Worm (Caenorhabditis elegans) whole organism, L1 larva: ENCODE data around the gene ztf-28.
A peak's percentile ranks its signal among the peaks of the same experiment; 100 is the strongest.

Experiments used
- C04F5.9 ChIP-seq: sonication (generic microtip); optimal IDR thresholded peaks from 2 replicates; lab custom pipeline; 2016; ENCODE audit warnings: missing genetic modification characterization, missing compliant biosample characterization
- C16A3.4 ChIP-seq: fragments of 150-350 bp; optimal IDR thresholded peaks from 2 replicates; lab custom pipeline; 2014; ENCODE audit warnings: missing biosample characterization, missing genetic modification characterization
- C34B4.2 ChIP-seq: sonication (generic microtip); optimal IDR thresholded peaks from 2 replicates; lab custom pipeline; 2017; ENCODE audit warnings: mild to moderate bottlenecking, missing genetic modification characterization, missing compliant biosample characterization
- F16B12.6 ChIP-seq: fragments of 150-350 bp; optimal IDR thresholded peaks from 2 replicates; lab custom pipeline; 2014; ENCODE audit warnings: missing biosample characterization, missing genetic modification characterization
- aha-1 ChIP-seq: fragments of 150-350 bp; optimal IDR thresholded peaks from 2 replicates; lab custom pipeline; 2014; ENCODE audit warnings: missing biosample characterization, missing genetic modification characterization
- alr-1 ChIP-seq: fragments of 200-800 bp; sonication (Bioruptor generic); optimal IDR thresholded peaks from 2 replicates; lab custom pipeline; 2018; ENCODE audit warnings: borderline replicate concordance, mild to moderate bottlenecking, missing genetic modification characterization, missing compliant biosample characterization
- aly-2 ChIP-seq: fragments of 150-350 bp; optimal IDR thresholded peaks from 2 replicates; lab custom pipeline; 2014; ENCODE audit warnings: missing biosample characterization, missing genetic modification characterization
- ceh-82 ChIP-seq, 3 experiments: fragments of 150-350 bp in 1 of 3; sonication (generic microtip) in 2 of 3; optimal IDR thresholded peaks; 2 replicates each; lab custom pipeline; 2014 to 2017; ENCODE audit warnings: missing biosample characterization in 3 of 3, missing genetic modification characterization in 3 of 3
- ceh-88 ChIP-seq: fragments of 200-800 bp; sonication (Bioruptor generic); IDR thresholded peaks from 2 replicates; pipeline ENCODE4 v1.3.6; 2022; ENCODE audit warnings: missing genetic modification characterization, missing compliant biosample characterization
- ceh-90 ChIP-seq: sonication (generic microtip); optimal IDR thresholded peaks from 2 replicates; lab custom pipeline; 2016; ENCODE audit warnings: missing genetic modification characterization, missing compliant biosample characterization
- ces-1 ChIP-seq: fragments of 150-350 bp; optimal IDR thresholded peaks from 2 replicates; lab custom pipeline; 2014; ENCODE audit warnings: missing biosample characterization, missing genetic modification reagents, missing genetic modification characterization
- dpl-1 ChIP-seq, 3 experiments: fragments of 150-350 bp in 2 of 3; sonication (generic microtip) in 1 of 3; optimal IDR thresholded peaks; 2 replicates each; lab custom pipeline; 2014 to 2017; ENCODE audit warnings: missing biosample characterization in 3 of 3, missing genetic modification characterization in 3 of 3, missing genetic modification reagents in 3 of 3
- dsc-1 ChIP-seq: sonication (generic microtip); optimal IDR thresholded peaks from 2 replicates; lab custom pipeline; 2016; ENCODE audit warnings: mild to moderate bottlenecking, missing genetic modification characterization, missing compliant biosample characterization
- efl-3 ChIP-seq: fragments of 200-800 bp; sonication (Bioruptor generic); optimal IDR thresholded peaks from 2 replicates; lab custom pipeline; 2018; ENCODE audit warnings: mild to moderate bottlenecking, missing genetic modification characterization, missing compliant biosample characterization
- egl-13 ChIP-seq: sonication (generic microtip); optimal IDR thresholded peaks from 2 replicates; lab custom pipeline; 2016; ENCODE audit warnings: missing genotype, missing genetic modification reagents, missing genetic modification characterization, missing compliant biosample characterization
- egl-27 ChIP-seq, 2 experiments: fragments of 150-350 bp in 1 of 2; sonication (generic microtip); optimal IDR thresholded peaks; 3 replicates each; lab custom pipeline; 2017 to 2018; ENCODE audit warnings: missing biosample characterization in 2 of 2, missing genetic modification characterization in 2 of 2, missing genetic modification reagents in 2 of 2
- elt-2 ChIP-seq: sonication (generic microtip); optimal IDR thresholded peaks from 2 replicates; lab custom pipeline; 2016; ENCODE audit warnings: missing genetic modification characterization, mild to moderate bottlenecking, inconsistent platforms, missing compliant biosample characterization, missing genetic modification reagents
- fkh-4 ChIP-seq: sonication (generic microtip); optimal IDR thresholded peaks from 2 replicates; lab custom pipeline; 2016; ENCODE audit warnings: missing compliant biosample characterization, missing genetic modification characterization, borderline replicate concordance
- fos-1 ChIP-seq: fragments of 150-350 bp; optimal IDR thresholded peaks from 2 replicates; lab custom pipeline; 2014; ENCODE audit warnings: missing biosample characterization, missing genetic modification characterization
- grh-1 ChIP-seq: fragments of 200-800 bp; sonication (Bioruptor generic); IDR thresholded peaks from 2 replicates; pipeline ENCODE4 v1.3.6; 2022; ENCODE audit warnings: missing genetic modification reagents, missing genetic modification characterization, missing compliant biosample characterization
- hlh-17 ChIP-seq: fragments of 200-800 bp; sonication (Bioruptor generic); optimal IDR thresholded peaks from 2 replicates; lab custom pipeline; 2018; ENCODE audit warnings: missing genetic modification characterization, mild to moderate bottlenecking, missing compliant biosample characterization, moderate library complexity, borderline replicate concordance
- hpl-2 ChIP-seq: fragments of 150-350 bp; optimal IDR thresholded peaks from 2 replicates; lab custom pipeline; 2014; ENCODE audit warnings: missing biosample characterization, missing genetic modification reagents, missing genetic modification characterization
- irx-1 ChIP-seq: sonication (generic microtip); optimal IDR thresholded peaks from 2 replicates; lab custom pipeline; 2016; ENCODE audit warnings: missing genetic modification characterization, missing compliant biosample characterization
- isw-1 ChIP-seq: fragments of 200-800 bp; sonication (Bioruptor generic); IDR thresholded peaks from 2 replicates; pipeline ENCODE4 v1.3.6; 2022; ENCODE audit warnings: missing genetic modification characterization, missing compliant biosample characterization
- jun-1 ChIP-seq: fragments of 150-350 bp; optimal IDR thresholded peaks from 2 replicates; lab custom pipeline; 2014; ENCODE audit warnings: missing biosample characterization, missing genetic modification reagents, missing genetic modification characterization
- lin-13 ChIP-seq: fragments of 150-350 bp; optimal IDR thresholded peaks from 2 replicates; lab custom pipeline; 2014; ENCODE audit warnings: missing biosample characterization, missing genetic modification reagents, missing genetic modification characterization
- lin-14 ChIP-seq: fragments of 200-800 bp; sonication (Bioruptor generic); optimal IDR thresholded peaks from 2 replicates; lab custom pipeline; 2018; ENCODE audit warnings: mild to moderate bottlenecking, missing genetic modification characterization, moderate library complexity, missing compliant biosample characterization
- lin-35 ChIP-seq, 2 experiments: fragments of 150-350 bp; optimal IDR thresholded peaks; 2 replicates each; lab custom pipeline; 2014; ENCODE audit warnings: missing biosample characterization in 2 of 2, missing genetic modification characterization in 2 of 2, missing genetic modification reagents in 2 of 2
- lin-39 ChIP-seq: fragments of 150-350 bp; optimal IDR thresholded peaks from 2 replicates; lab custom pipeline; 2014; ENCODE audit warnings: missing biosample characterization, missing genetic modification reagents, missing genetic modification characterization
- lir-3 ChIP-seq: sonication (generic microtip); optimal IDR thresholded peaks from 2 replicates; lab custom pipeline; 2016; ENCODE audit warnings: mild to moderate bottlenecking, missing genetic modification characterization, moderate library complexity, missing compliant biosample characterization; ENCODE audit not compliant: poor library complexity
- lsy-2 ChIP-seq, 2 experiments: fragments of 150-350 bp; optimal IDR thresholded peaks; 2 replicates each; lab custom pipeline; 2014; ENCODE audit warnings: missing biosample characterization in 2 of 2, missing genetic modification characterization in 2 of 2
- mab-9 ChIP-seq: fragments of 200-800 bp; sonication (Bioruptor generic); IDR thresholded peaks from 2 replicates; pipeline ENCODE4 v1.3.6; 2022; ENCODE audit warnings: missing genetic modification reagents, missing genetic modification characterization, missing compliant biosample characterization
- mef-2 ChIP-seq: fragments of 150-350 bp; optimal IDR thresholded peaks from 2 replicates; lab custom pipeline; 2014; ENCODE audit warnings: missing biosample characterization, missing genetic modification characterization
- mep-1 ChIP-seq: fragments of 150-350 bp; optimal IDR thresholded peaks from 2 replicates; lab custom pipeline; 2014; ENCODE audit warnings: missing biosample characterization, missing genetic modification characterization
- nhr-11 ChIP-seq: fragments of 150-350 bp; optimal IDR thresholded peaks from 2 replicates; lab custom pipeline; 2014; ENCODE audit warnings: missing biosample characterization, missing genetic modification characterization
- nhr-20 ChIP-seq: sonication (generic microtip); optimal IDR thresholded peaks from 2 replicates; lab custom pipeline; 2016; ENCODE audit warnings: mild to moderate bottlenecking, missing genetic modification characterization, missing compliant biosample characterization
- nhr-28 ChIP-seq: fragments of 150-350 bp; optimal IDR thresholded peaks from 2 replicates; lab custom pipeline; 2014; ENCODE audit warnings: missing biosample characterization, missing genetic modification characterization
- nhr-47 ChIP-seq: sonication (generic microtip); optimal IDR thresholded peaks from 2 replicates; lab custom pipeline; 2016; ENCODE audit warnings: mild to moderate bottlenecking, missing genetic modification characterization, moderate library complexity, missing compliant biosample characterization
- nhr-71 ChIP-seq: sonication (generic microtip); optimal IDR thresholded peaks from 2 replicates; lab custom pipeline; 2016; ENCODE audit warnings: mild to moderate bottlenecking, missing genetic modification characterization, moderate library complexity, missing compliant biosample characterization
- nhr-77 ChIP-seq: fragments of 150-350 bp; optimal IDR thresholded peaks from 2 replicates; lab custom pipeline; 2014; ENCODE audit warnings: missing biosample characterization, missing genetic modification characterization
- pag-3 ChIP-seq: sonication (generic microtip); optimal IDR thresholded peaks from 2 replicates; lab custom pipeline; 2017; ENCODE audit warnings: missing genetic modification characterization, mild to moderate bottlenecking, missing compliant biosample characterization, antibody characterized with exemption, borderline replicate concordance; ENCODE audit not compliant: insufficient read depth
- pqm-1 ChIP-seq: sonication (generic microtip); optimal IDR thresholded peaks from 3 replicates; lab custom pipeline; 2017; ENCODE audit warnings: missing biosample characterization, missing genetic modification characterization
- rnt-1 ChIP-seq: sonication (generic microtip); optimal IDR thresholded peaks from 2 replicates; lab custom pipeline; 2016; ENCODE audit warnings: mild to moderate bottlenecking, missing genetic modification characterization, moderate library complexity, missing compliant biosample characterization
- snpc-4 ChIP-seq: fragments of 150-350 bp; optimal IDR thresholded peaks from 2 replicates; lab custom pipeline; 2014; ENCODE audit warnings: missing biosample characterization, missing genetic modification characterization
- snu-23 ChIP-seq: sonication (generic microtip); optimal IDR thresholded peaks from 2 replicates; lab custom pipeline; 2016; ENCODE audit warnings: missing genetic modification characterization, missing compliant biosample characterization
- sox-4 ChIP-seq: sonication (generic microtip); optimal IDR thresholded peaks from 2 replicates; lab custom pipeline; 2016; ENCODE audit warnings: missing genetic modification characterization, missing compliant biosample characterization
- sup-37 ChIP-seq: fragments of 200-800 bp; sonication (Bioruptor generic); optimal IDR thresholded peaks from 2 replicates; lab custom pipeline; 2018; ENCODE audit warnings: mild to moderate bottlenecking, missing genetic modification characterization, missing compliant biosample characterization
- tbx-2 ChIP-seq: sonication (generic microtip); optimal IDR thresholded peaks from 2 replicates; lab custom pipeline; 2016; ENCODE audit warnings: missing genetic modification characterization, missing compliant biosample characterization
- tlp-1 ChIP-seq: fragments of 150-350 bp; optimal IDR thresholded peaks from 2 replicates; lab custom pipeline; 2014; ENCODE audit warnings: missing biosample characterization, missing genetic modification characterization
- unc-30 ChIP-seq: sonication (generic microtip); optimal IDR thresholded peaks from 2 replicates; lab custom pipeline; 2017; ENCODE audit warnings: missing biosample characterization, missing genetic modification characterization
- unc-86 ChIP-seq: sonication (generic microtip); optimal IDR thresholded peaks from 2 replicates; lab custom pipeline; 2016; ENCODE audit warnings: missing genetic modification characterization, missing compliant biosample characterization
- ztf-11 ChIP-seq, 2 experiments: sonication (generic microtip); optimal IDR thresholded peaks; 2 replicates each; lab custom pipeline; 2016 to 2017; ENCODE audit warnings: missing genetic modification characterization in 2 of 2, missing biosample characterization in 1 of 2, missing compliant biosample characterization in 1 of 2
- ztf-4 ChIP-seq: fragments of 150-350 bp; optimal IDR thresholded peaks from 2 replicates; lab custom pipeline; 2014; ENCODE audit warnings: missing biosample characterization, missing genetic modification characterization

Gene ztf-28

ce11 chrV:2133512-2133911, 43.0 kb downstream of the ztf-28 start (continued):
- no peak for TF ChIP-seq alr-1 (tag; lab: Kevin White, UChicago)
- TF ChIP-seq aly-2: no peak
- peak; percentile 2 for TF ChIP-seq snpc-4 (tag; lab: Kevin White, UChicago)
- peak in 1 of 3 experiments; percentile 49 for TF ChIP-seq dpl-1 (GFP tag; optimal IDR thresholded peaks at IDR 0.05; lab: Kevin White, UChicago)
- peak; percentile 33 for TF ChIP-seq isw-1 (GFP tag; lab: Robert Waterston, UW)
- peak; percentile 19 for TF ChIP-seq mef-2
- TF ChIP-seq nhr-11 (tag; lab: Kevin White, UChicago): no peak
- peak; percentile 71 for TF ChIP-seq mep-1 (tag; lab: Kevin White, UChicago)
- TF ChIP-seq ces-1 (GFP tag; lab: Kevin White, UChicago): no peak
- peak; percentile 42 for TF ChIP-seq sox-4 (tag; lab: Kevin White, UChicago)
- TF ChIP-seq hpl-2 (GFP tag; lab: Kevin White, UChicago): no peak
- no peak for TF ChIP-seq ztf-4 (tag; lab: Kevin White, UChicago)
- TF ChIP-seq tbx-2: peak; percentile 76
- peak; percentile 53 for TF ChIP-seq irx-1 (tag; lab: Kevin White, UChicago)
- peak; percentile 36 for TF ChIP-seq C16A3.4 (tag; lab: Kevin White, UChicago)
- TF ChIP-seq mab-9 (GFP tag; lab: Robert Waterston, UW): peak; percentile 44; the same call in 1 of the 2 replicates
- TF ChIP-seq lir-3 (tag; lab: Kevin White, UChicago): peak; percentile 22
- TF ChIP-seq nhr-77: no peak
- no peak for TF ChIP-seq C34B4.2 (tag; lab: Kevin White, UChicago)
- peak; percentile 64 for TF ChIP-seq nhr-20 (tag; lab: Kevin White, UChicago)
- TF ChIP-seq nhr-28 (tag; lab: Kevin White, UChicago): no peak
- no peak for TF ChIP-seq C04F5.9
- TF ChIP-seq hlh-17 (GFP tag; lab: Kevin White, UChicago): no peak
- TF ChIP-seq ceh-88 (GFP tag; lab: Robert Waterston, UW): no peak
- TF ChIP-seq jun-1 (tag; lab: Kevin White, UChicago): peak; percentile 2
- TF ChIP-seq aha-1 (tag; lab: Kevin White, UChicago): no peak
- no peak for TF ChIP-seq egl-27 (tag; optimal IDR thresholded peaks at IDR 0.05; lab: Kevin White, UChicago)
- TF ChIP-seq lin-14 (GFP tag; lab: Kevin White, UChicago): peak; percentile 99
- TF ChIP-seq dsc-1 (tag; lab: Kevin White, UChicago): peak; percentile 64
- no peak for TF ChIP-seq fkh-4 (tag; lab: Kevin White, UChicago)
- peak in 1 of 2 experiments; percentile 19 for TF ChIP-seq ztf-11 (tag; optimal IDR thresholded peaks at IDR 0.05; lab: Kevin White, UChicago)
- TF ChIP-seq ceh-82 (tag; optimal IDR thresholded peaks at IDR 0.05; lab: Kevin White, UChicago): peak; percentile 40 to 85 (median 61)
- no peak for TF ChIP-seq pqm-1
- no peak for TF ChIP-seq lin-39 (tag; lab: Kevin White, UChicago)
- peak; percentile 60 to 72 for TF ChIP-seq lsy-2 (tag; optimal IDR thresholded peaks at IDR 0.05; lab: Kevin White, UChicago)
- no peak for TF ChIP-seq grh-1 (GFP tag; lab: Robert Waterston, UW)
- TF ChIP-seq efl-3 (GFP tag; lab: Kevin White, UChicago): no peak
- peak; percentile 84 for TF ChIP-seq nhr-71 (tag; lab: Kevin White, UChicago)
- peak; percentile 70 for TF ChIP-seq egl-13
- peak; percentile 75 for TF ChIP-seq nhr-47 (tag; lab: Kevin White, UChicago)
- TF ChIP-seq lin-35 (GFP tag; optimal IDR thresholded peaks at IDR 0.05; lab: Kevin White, UChicago): peak; percentile 26 to 48
- no peak for TF ChIP-seq ceh-90 (tag; lab: Kevin White, UChicago)
- no peak for TF ChIP-seq fos-1 (tag; lab: Kevin White, UChicago)
- no peak for TF ChIP-seq F16B12.6 (tag; lab: Kevin White, UChicago)
- TF ChIP-seq tlp-1 (tag; lab: Kevin White, UChicago): no peak
- TF ChIP-seq elt-2: no peak
- peak; percentile 70 for TF ChIP-seq snu-23 (GFP tag; lab: Kevin White, UChicago)
- TF ChIP-seq pag-3 (tag; lab: Kevin White, UChicago): no peak
- TF ChIP-seq unc-30: no peak
- peak; percentile 36 for TF ChIP-seq lin-13 (GFP tag; lab: Kevin White, UChicago)
- TF ChIP-seq rnt-1 (tag; lab: Kevin White, UChicago): peak; percentile 64
- TF ChIP-seq unc-86 (tag; lab: Kevin White, UChicago): peak; percentile 91
- no peak for TF ChIP-seq sup-37 (GFP tag; lab: Kevin White, UChicago)
